Worm (Caenorhabditis elegans) whole organism, mixed stage, embryonic: ENCODE data around the gene fkh-7.

Experiments used
- ceh-39 ChIP-seq: fragments of 150-350 bp; optimal IDR thresholded peaks from 2 replicates; lab custom pipeline; 2014; ENCODE audit warnings: missing biosample characterization, missing genetic modification characterization
- ces-1 ChIP-seq: fragments of 150-350 bp; optimal IDR thresholded peaks from 2 replicates; lab custom pipeline; 2014; ENCODE audit warnings: missing biosample characterization, missing genetic modification reagents, missing genetic modification characterization
- elt-3 ChIP-seq: fragments of 150-350 bp; optimal IDR thresholded peaks from 2 replicates; lab custom pipeline; 2014; ENCODE audit warnings: missing biosample characterization, missing genetic modification characterization
- flh-1 ChIP-seq: fragments of 200-800 bp; sonication (Bioruptor generic); optimal IDR thresholded peaks from 2 replicates; lab custom pipeline; 2018; ENCODE audit warnings: mild to moderate bottlenecking, missing genetic modification characterization, moderate library complexity, missing compliant biosample characterization
- nhr-2 ChIP-seq: fragments of 150-350 bp; optimal IDR thresholded peaks from 2 replicates; lab custom pipeline; 2014; ENCODE audit warnings: missing biosample characterization, missing genetic modification characterization
- nhr-237 ChIP-seq: fragments of 150-350 bp; optimal IDR thresholded peaks from 2 replicates; lab custom pipeline; 2014; ENCODE audit warnings: missing biosample characterization, missing genetic modification characterization
- nhr-28 ChIP-seq: fragments of 150-350 bp; optimal IDR thresholded peaks from 2 replicates; lab custom pipeline; 2014; ENCODE audit warnings: missing biosample characterization, missing genetic modification characterization
- pha-4 ChIP-seq: fragments of 150-350 bp; optimal IDR thresholded peaks from 2 replicates; lab custom pipeline; 2018; ENCODE audit warnings: missing biosample characterization, missing genetic modification reagents, missing genetic modification characterization
- ztf-11 ChIP-seq: fragments of 150-350 bp; optimal IDR thresholded peaks from 2 replicates; lab custom pipeline; 2014; ENCODE audit warnings: missing biosample characterization, missing genetic modification characterization

- TF ChIP-seq nhr-2 (tag; lab: Kevin White, UChicago) (no peak), elt-3 (tag; lab: Kevin White, UChicago) (no peak), ces-1 (GFP tag; lab: Kevin White, UChicago) (no peak), nhr-237 (no peak), ceh-39 (tag; lab: Kevin White, UChicago) (no peak), pha-4 (tag; lab: Kevin White, UChicago) (no peak), nhr-28 (tag; lab: Kevin White, UChicago) (no peak), ztf-11 (tag; lab: Kevin White, UChicago) (no peak), flh-1 (no peak)
Measured at ce11 chrIV:5607343-5607742, 22.9 kb downstream of the fkh-7 start.
